Worm (Caenorhabditis elegans) whole organism, midembryonic: ENCODE data around the gene npl-4.2.

Experiments
- ref-1 ChIP-seq: fragments of 200-800 bp; sonication (Bioruptor generic); conservative IDR thresholded peaks from 2 replicates; pipeline ENCODE4 v1.3.6; 2022; ENCODE audit warnings: missing genetic modification reagents, missing genetic modification characterization, missing compliant biosample characterization
- tab-1 ChIP-seq: fragments of 200-800 bp; sonication (Bioruptor generic); IDR thresholded peaks from 2 replicates; pipeline ENCODE4 v1.3.6; 2022; ENCODE audit warnings: missing genetic modification characterization, missing compliant biosample characterization

DNA sequence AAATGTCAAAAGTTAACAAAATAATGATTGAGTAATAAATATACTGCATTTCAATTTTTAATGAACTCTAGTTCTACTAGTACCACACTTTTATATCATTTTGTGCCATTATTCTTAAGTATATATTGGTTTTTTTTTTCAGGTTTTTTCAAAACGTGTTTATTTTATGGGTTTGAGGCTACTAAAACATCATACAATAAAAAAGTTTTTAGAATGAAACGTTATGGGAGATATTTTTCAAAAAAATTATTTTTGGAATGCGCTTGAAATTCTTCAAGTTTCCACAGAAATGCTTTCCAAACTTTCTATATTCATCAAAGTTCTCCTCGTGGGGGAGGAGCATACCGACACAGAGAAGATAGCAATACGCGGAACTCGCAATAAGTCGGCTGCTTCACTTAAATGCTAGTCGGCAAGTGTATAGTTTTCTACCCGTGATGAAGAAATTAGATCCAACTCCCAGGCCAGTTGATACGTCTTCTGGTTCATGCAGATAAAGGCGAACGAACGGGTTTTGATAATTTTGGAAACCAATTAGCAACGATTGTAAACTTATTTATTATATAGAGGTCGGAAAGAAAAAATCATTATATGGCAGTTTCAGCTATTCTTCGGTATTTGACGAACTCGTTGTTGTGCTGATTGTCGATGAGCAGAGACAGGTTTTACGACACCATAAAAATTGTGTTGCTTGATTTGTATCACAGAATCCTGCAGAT, 23.2 kb upstream of the npl-4.2 start, which contains the start of gene C17G10.10:
- TF ChIP-seq tab-1 (GFP tag; lab: Robert Waterston, UW) (no peak), ref-1 (GFP tag; lab: Robert Waterston, UW) (no peak)
